Worm (Caenorhabditis elegans) whole organism, late embryonic: ENCODE results near the gene srbc-44.

Experiments
- C08G9.2 ChIP-seq: sonication (generic microtip); optimal IDR thresholded peaks from 2 replicates; lab custom pipeline; 2016; ENCODE audit warnings: mild to moderate bottlenecking, missing genetic modification characterization, moderate library complexity, missing compliant biosample characterization
- C38D4.7 ChIP-seq: fragments of 200-800 bp; sonication (Bioruptor generic); optimal IDR thresholded peaks from 2 replicates; lab custom pipeline; 2018; ENCODE audit warnings: mild to moderate bottlenecking, missing genetic modification characterization, moderate library complexity, missing compliant biosample characterization
- K02D7.2 ChIP-seq: sonication (generic microtip); optimal IDR thresholded peaks from 2 replicates; lab custom pipeline; 2017; ENCODE audit warnings: mild to moderate bottlenecking, missing genetic modification characterization, missing compliant biosample characterization
- K09A11.1 ChIP-seq: sonication (generic microtip); optimal IDR thresholded peaks from 2 replicates; lab custom pipeline; 2017; ENCODE audit warnings: antibody characterized with exemption, mild to moderate bottlenecking, missing genetic modification characterization, missing compliant biosample characterization; ENCODE audit not compliant: insufficient read depth
- Y22D7AL.16 ChIP-seq: sonication (generic microtip); optimal IDR thresholded peaks from 2 replicates; lab custom pipeline; 2016; ENCODE audit warnings: missing genetic modification characterization, missing compliant biosample characterization
- ahr-1 ChIP-seq: sonication (generic microtip); optimal IDR thresholded peaks from 2 replicates; lab custom pipeline; 2016; ENCODE audit warnings: missing genetic modification characterization, missing compliant biosample characterization
- ceh-14 ChIP-seq: sonication (generic microtip); optimal IDR thresholded peaks from 2 replicates; lab custom pipeline; 2016; ENCODE audit warnings: missing genotype, missing genetic modification characterization, missing compliant biosample characterization
- ceh-19 ChIP-seq: fragments of 200-800 bp; sonication (Bioruptor generic); optimal IDR thresholded peaks from 2 replicates; lab custom pipeline; 2018; ENCODE audit warnings: mild to moderate bottlenecking, missing genetic modification characterization, missing compliant biosample characterization
- ceh-2 ChIP-seq: sonication (generic microtip); optimal IDR thresholded peaks from 2 replicates; lab custom pipeline; 2016; ENCODE audit warnings: missing genotype, missing genetic modification characterization, missing compliant biosample characterization
- ceh-22 ChIP-seq: sonication (generic microtip); optimal IDR thresholded peaks from 2 replicates; lab custom pipeline; 2017; ENCODE audit warnings: missing biosample characterization, missing genetic modification characterization
- ceh-30 ChIP-seq: fragments of 150-350 bp; optimal IDR thresholded peaks from 2 replicates; lab custom pipeline; 2014; ENCODE audit warnings: missing biosample characterization, missing genetic modification characterization
- ceh-31 ChIP-seq: sonication (generic microtip); optimal IDR thresholded peaks from 2 replicates; lab custom pipeline; 2016; ENCODE audit warnings: missing genetic modification characterization, missing compliant biosample characterization
- ceh-34 ChIP-seq: sonication (generic microtip); optimal IDR thresholded peaks from 2 replicates; lab custom pipeline; 2016; ENCODE audit warnings: mild to moderate bottlenecking, missing genetic modification characterization, missing compliant biosample characterization
- ceh-48 ChIP-seq: sonication (generic microtip); optimal IDR thresholded peaks from 2 replicates; lab custom pipeline; 2016; ENCODE audit warnings: missing genetic modification characterization, inconsistent platforms, missing compliant biosample characterization
- ceh-6 ChIP-seq: fragments of 200-800 bp; sonication (Bioruptor generic); optimal IDR thresholded peaks from 2 replicates; lab custom pipeline; 2018; ENCODE audit warnings: mild to moderate bottlenecking, missing genetic modification characterization, missing compliant biosample characterization
- ceh-9 ChIP-seq: sonication (generic microtip); optimal IDR thresholded peaks from 2 replicates; lab custom pipeline; 2016; ENCODE audit warnings: mild to moderate bottlenecking, missing genetic modification characterization, inconsistent platforms, missing compliant biosample characterization
- dmd-4 ChIP-seq: sonication (generic microtip); optimal IDR thresholded peaks from 2 replicates; lab custom pipeline; 2016; ENCODE audit warnings: borderline replicate concordance, missing genetic modification characterization, missing compliant biosample characterization
- dve-1 ChIP-seq: sonication (generic microtip); optimal IDR thresholded peaks from 2 replicates; lab custom pipeline; 2017; ENCODE audit warnings: antibody characterized with exemption, mild to moderate bottlenecking, missing genetic modification characterization, missing compliant biosample characterization
- elt-2 ChIP-seq: sonication (generic microtip); optimal IDR thresholded peaks from 2 replicates; lab custom pipeline; 2016; ENCODE audit warnings: missing genetic modification reagents, missing genetic modification characterization, missing compliant biosample characterization
- elt-4 ChIP-seq: sonication (generic microtip); optimal IDR thresholded peaks from 2 replicates; lab custom pipeline; 2016; ENCODE audit warnings: missing genetic modification characterization, missing compliant biosample characterization
- ets-4 ChIP-seq: sonication (generic microtip); optimal IDR thresholded peaks from 2 replicates; lab custom pipeline; 2016; ENCODE audit warnings: missing genetic modification characterization, missing compliant biosample characterization
- eyg-1 ChIP-seq: sonication (generic microtip); optimal IDR thresholded peaks from 2 replicates; lab custom pipeline; 2016; ENCODE audit warnings: missing genotype, missing genetic modification characterization, missing compliant biosample characterization
- gmeb-2 ChIP-seq: sonication (generic microtip); optimal IDR thresholded peaks from 2 replicates; lab custom pipeline; 2016; ENCODE audit warnings: missing genetic modification characterization, inconsistent platforms, missing compliant biosample characterization
- hlh-13 ChIP-seq: fragments of 200-800 bp; sonication (Bioruptor generic); optimal IDR thresholded peaks from 2 replicates; lab custom pipeline; 2018; ENCODE audit warnings: mild to moderate bottlenecking, missing genetic modification characterization, missing compliant biosample characterization
- madf-2 ChIP-seq: sonication (generic microtip); optimal IDR thresholded peaks from 2 replicates; lab custom pipeline; 2017; ENCODE audit warnings: missing genetic modification characterization, missing compliant biosample characterization
- nfya-1 ChIP-seq: sonication (generic microtip); optimal IDR thresholded peaks from 2 replicates; lab custom pipeline; 2017; ENCODE audit warnings: missing genetic modification characterization, mild to moderate bottlenecking, missing compliant biosample characterization, antibody characterized with exemption, moderate library complexity
- nhr-11 ChIP-seq: fragments of 150-350 bp; optimal IDR thresholded peaks from 2 replicates; lab custom pipeline; 2014; ENCODE audit warnings: missing biosample characterization, missing genetic modification characterization
- npax-4 ChIP-seq: sonication (generic microtip); optimal IDR thresholded peaks from 2 replicates; lab custom pipeline; 2016; ENCODE audit warnings: missing genetic modification characterization, missing compliant biosample characterization
- pat-9 ChIP-seq: fragments of 200-800 bp; sonication (Bioruptor generic); optimal IDR thresholded peaks from 2 replicates; lab custom pipeline; 2018; ENCODE audit warnings: mild to moderate bottlenecking, missing genetic modification characterization, moderate library complexity, missing compliant biosample characterization
- pqm-1 ChIP-seq: sonication (generic microtip); optimal IDR thresholded peaks from 2 replicates; lab custom pipeline; 2016; ENCODE audit warnings: missing genetic modification characterization, missing compliant biosample characterization
- ref-2 ChIP-seq: sonication (generic microtip); optimal IDR thresholded peaks from 2 replicates; lab custom pipeline; 2016; ENCODE audit warnings: missing genetic modification characterization, missing compliant biosample characterization
- rnt-1 ChIP-seq: sonication (generic microtip); optimal IDR thresholded peaks from 2 replicates; lab custom pipeline; 2016; ENCODE audit warnings: missing genetic modification characterization, missing compliant biosample characterization
- sox-2 ChIP-seq: fragments of 200-800 bp; sonication (Bioruptor generic); IDR thresholded peaks from 2 replicates; pipeline ENCODE4 v1.3.6; 2022; ENCODE audit warnings: missing genetic modification reagents, missing genetic modification characterization, missing compliant biosample characterization
- sox-4 ChIP-seq: sonication (generic microtip); optimal IDR thresholded peaks from 2 replicates; lab custom pipeline; 2017; ENCODE audit warnings: mild to moderate bottlenecking, missing genetic modification characterization, inconsistent platforms, missing compliant biosample characterization
- tbx-2 ChIP-seq: sonication (generic microtip); optimal IDR thresholded peaks from 2 replicates; lab custom pipeline; 2016; ENCODE audit warnings: missing genetic modification characterization, missing compliant biosample characterization
- ttx-3 ChIP-seq: sonication (generic microtip); optimal IDR thresholded peaks from 2 replicates; lab custom pipeline; 2016; ENCODE audit warnings: missing genetic modification reagents, missing genetic modification characterization, missing compliant biosample characterization
- unc-55 ChIP-seq: sonication (generic microtip); optimal IDR thresholded peaks from 2 replicates; lab custom pipeline; 2017; ENCODE audit warnings: missing biosample characterization, missing genetic modification reagents, missing genetic modification characterization
- unc-86 ChIP-seq: sonication (generic microtip); optimal IDR thresholded peaks from 2 replicates; lab custom pipeline; 2016; ENCODE audit warnings: missing genetic modification characterization, missing compliant biosample characterization
- zip-5 ChIP-seq: sonication (generic microtip); optimal IDR thresholded peaks from 2 replicates; lab custom pipeline; 2016; ENCODE audit warnings: missing genetic modification characterization, missing compliant biosample characterization

srbc-44 gene

DNA sequence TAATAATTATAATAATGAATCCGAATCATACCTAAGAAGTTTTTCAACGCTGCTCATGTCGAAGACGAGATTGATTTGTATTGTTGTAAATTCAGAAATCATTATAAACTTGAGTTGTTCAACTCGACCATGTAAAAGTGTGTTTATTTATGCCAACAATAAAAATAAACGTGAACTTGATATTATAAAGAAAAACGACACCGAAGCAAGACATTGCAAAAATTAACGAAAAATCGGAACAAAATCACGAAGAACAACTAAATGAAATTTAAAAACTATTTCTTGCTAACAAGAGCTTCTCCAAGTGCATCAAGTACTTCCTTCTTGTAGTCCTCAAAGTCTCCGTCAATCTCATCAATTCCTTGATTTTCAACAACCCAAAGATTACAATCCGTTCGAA is 27.4 kb downstream of the srbc-44 start, which contains the start of gene F18E2.15:
Gene F18E2.15, minus strand, starts transcription at position 101 of the 400 bp plus-strand sequence.
- no peak for TF ChIP-seq C38D4.7 (GFP tag; lab: Kevin White, UChicago)
- no peak for TF ChIP-seq hlh-13 (GFP tag; lab: Kevin White, UChicago)

DNA sequence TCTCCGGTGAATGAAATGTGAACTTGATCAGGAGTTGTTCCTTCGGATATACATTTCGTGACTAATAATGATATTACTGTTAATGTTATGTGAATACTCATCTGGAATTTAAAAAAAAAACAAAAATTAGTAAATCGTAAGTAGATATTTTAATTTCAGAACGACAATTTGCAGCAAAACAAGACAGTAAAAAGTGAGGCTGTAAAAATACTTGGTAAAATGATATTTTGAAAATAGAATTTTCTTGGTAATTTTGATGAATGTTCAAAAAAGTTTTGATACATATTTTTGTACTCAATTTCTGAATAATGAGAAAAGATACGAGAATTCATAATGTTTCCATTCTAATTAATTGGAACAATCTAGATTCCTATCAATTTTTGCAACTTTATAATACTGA is 28.7 kb downstream of the srbc-44 start, which contains the start of gene papl-1:
Gene papl-1, minus strand, starts transcription at position 101 of the 400 bp plus-strand sequence.
- no peak for TF ChIP-seq dve-1 (tag; lab: Kevin White, UChicago)
- no peak for TF ChIP-seq hlh-13 (GFP tag; lab: Kevin White, UChicago)
- TF ChIP-seq ceh-14 (tag; lab: Kevin White, UChicago) = no peak
- TF ChIP-seq dmd-4 (tag; lab: Kevin White, UChicago) = no peak
- no peak for TF ChIP-seq unc-55
- TF ChIP-seq ceh-22 = no peak
- no peak for TF ChIP-seq ref-2 (tag; lab: Kevin White, UChicago)
- TF ChIP-seq ceh-48 (tag; lab: Kevin White, UChicago) = no peak
- TF ChIP-seq elt-2 = no peak
- TF ChIP-seq tbx-2 (tag; lab: Kevin White, UChicago) = no peak
- TF ChIP-seq ceh-2 (tag; lab: Kevin White, UChicago) = no peak
- TF ChIP-seq pqm-1 = no peak
- no peak for TF ChIP-seq sox-4
- no peak for TF ChIP-seq nhr-11 (tag; lab: Kevin White, UChicago)
- TF ChIP-seq gmeb-2 (tag; lab: Kevin White, UChicago) = no peak
- no peak for TF ChIP-seq sox-2 (GFP tag; lab: Robert Waterston, UW)
- no peak for TF ChIP-seq ets-4 (tag; lab: Kevin White, UChicago)
- no peak for TF ChIP-seq ceh-19
- no peak for TF ChIP-seq madf-2 (tag; lab: Kevin White, UChicago)

DNA sequence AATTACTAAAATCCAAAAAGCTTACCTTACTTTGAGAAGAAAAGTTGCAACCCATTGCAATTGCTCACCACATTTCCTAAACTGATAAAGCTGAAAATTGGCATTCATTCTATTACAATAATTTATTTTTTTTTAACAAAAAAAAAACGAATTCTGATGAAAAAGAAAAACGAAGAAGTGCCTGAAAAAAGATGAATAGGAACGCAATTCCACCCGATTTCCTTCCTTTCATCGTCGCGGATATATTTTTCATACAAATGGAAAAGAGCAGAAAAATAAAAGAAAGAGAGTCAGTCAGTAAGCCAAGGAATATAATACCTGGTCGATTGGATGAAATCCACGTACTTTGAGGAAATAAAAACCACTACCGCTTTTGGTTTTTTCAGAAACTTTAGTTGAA is 33.5 kb downstream of the srbc-44 start, which contains the start of gene gpa-13:
Gene gpa-13, minus strand, starts transcription at position 101 of the 400 bp plus-strand sequence.
- TF ChIP-seq ceh-6 (GFP tag; lab: Kevin White, UChicago) = no peak
- no peak for TF ChIP-seq Y22D7AL.16 (tag; lab: Kevin White, UChicago)
- no peak for TF ChIP-seq nhr-11 (tag; lab: Kevin White, UChicago)
- no peak for TF ChIP-seq pqm-1
- no peak for TF ChIP-seq elt-2
- no peak for TF ChIP-seq C08G9.2 (tag; lab: Kevin White, UChicago)
- no peak for TF ChIP-seq eyg-1 (tag; lab: Kevin White, UChicago)
- TF ChIP-seq ceh-9 (tag; lab: Kevin White, UChicago) = no peak
- no peak for TF ChIP-seq ets-4 (tag; lab: Kevin White, UChicago)
- no peak for TF ChIP-seq ceh-31 (tag; lab: Kevin White, UChicago)
- no peak for TF ChIP-seq npax-4 (tag; lab: Kevin White, UChicago)
- TF ChIP-seq sox-2 (GFP tag; lab: Robert Waterston, UW) = no peak
- no peak for TF ChIP-seq K02D7.2 (tag; lab: Kevin White, UChicago)
- no peak for TF ChIP-seq madf-2 (tag; lab: Kevin White, UChicago)
- TF ChIP-seq ceh-2 (tag; lab: Kevin White, UChicago) = no peak
- TF ChIP-seq ceh-34 (tag; lab: Kevin White, UChicago) = no peak
- no peak for TF ChIP-seq ttx-3 (tag; lab: Kevin White, UChicago)
- no peak for TF ChIP-seq unc-86
- no peak for TF ChIP-seq K09A11.1 (tag; lab: Kevin White, UChicago)
- no peak for TF ChIP-seq sox-4
- TF ChIP-seq, all 69 proteins: peak for 0

DNA sequence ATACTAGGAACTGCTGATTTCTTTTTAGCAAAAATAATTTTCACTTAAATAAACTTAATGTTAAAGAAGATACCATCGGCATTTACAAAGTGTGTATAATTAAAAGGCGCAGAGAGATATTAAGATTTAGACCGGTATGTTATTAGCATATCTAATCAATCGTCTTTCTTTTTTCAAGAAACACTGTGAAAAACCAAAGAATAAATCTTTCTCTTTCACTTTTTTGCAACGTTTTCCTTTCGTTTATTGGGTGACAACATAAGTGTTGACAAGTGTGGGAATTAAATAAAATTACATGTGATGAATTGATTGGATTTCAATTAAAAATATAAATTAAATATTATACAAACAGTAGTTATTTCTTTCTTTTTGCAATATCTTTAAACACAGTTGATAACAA is 35.9 kb downstream of the srbc-44 start, which contains the start of gene C15C8.8:
Gene C15C8.8, minus strand, starts transcription at position 101 of the 400 bp plus-strand sequence.
- TF ChIP-seq ceh-19 = no peak
- TF ChIP-seq gmeb-2 (tag; lab: Kevin White, UChicago) = no peak
- TF ChIP-seq madf-2 (tag; lab: Kevin White, UChicago) = no peak
- TF ChIP-seq nfya-1 = no peak
- no peak for TF ChIP-seq dve-1 (tag; lab: Kevin White, UChicago)
- no peak for TF ChIP-seq rnt-1 (tag; lab: Kevin White, UChicago)
- TF ChIP-seq ceh-30 (tag; lab: Kevin White, UChicago) = no peak
- no peak for TF ChIP-seq ceh-31 (tag; lab: Kevin White, UChicago)
- TF ChIP-seq ahr-1 (tag; lab: Kevin White, UChicago) = no peak
- no peak for TF ChIP-seq zip-5
- no peak for TF ChIP-seq pat-9
- no peak for TF ChIP-seq elt-4
- TF ChIP-seq, all 69 proteins: peak for 0
